Worm (Caenorhabditis elegans) whole organism, young adult: ENCODE data around the gene ufc-1.

Experiments used
- B0035.1 ChIP-seq: sonication (generic microtip); optimal IDR thresholded peaks from 2 replicates; lab custom pipeline; 2016; ENCODE audit warnings: missing genetic modification characterization, mild to moderate bottlenecking, missing compliant biosample characterization, missing genotype, missing genetic modification reagents
- K12H6.12 ChIP-seq: fragments of 200-800 bp; sonication (Bioruptor generic); optimal IDR thresholded peaks from 2 replicates; lab custom pipeline; 2018; ENCODE audit warnings: mild to moderate bottlenecking, missing genetic modification characterization, missing compliant biosample characterization
- attf-6 ChIP-seq: fragments of 200-800 bp; sonication (Bioruptor generic); IDR thresholded peaks from 2 replicates; pipeline ENCODE4 v1.3.6; 2022; ENCODE audit warnings: missing genetic modification reagents, missing genetic modification characterization, missing compliant biosample characterization
- dox-1 ChIP-seq: fragments of 200-800 bp; sonication (Bioruptor generic); IDR thresholded peaks from 2 replicates; pipeline ENCODE4 v1.3.6; 2022; ENCODE audit warnings: missing genetic modification reagents, missing genetic modification characterization, missing compliant biosample characterization
- efl-1 ChIP-seq: fragments of 150-350 bp; optimal IDR thresholded peaks from 2 replicates; lab custom pipeline; 2014; ENCODE audit warnings: missing biosample characterization, missing genetic modification reagents, missing genetic modification characterization
- hsf-1 ChIP-seq: fragments of 200-800 bp; sonication (Bioruptor generic); IDR thresholded peaks from 2 replicates; pipeline ENCODE4 v1.3.6; 2022; ENCODE audit warnings: missing genetic modification reagents, missing genetic modification characterization, missing compliant biosample characterization
- nfya-1 ChIP-seq: sonication (generic microtip); optimal IDR thresholded peaks from 2 replicates; lab custom pipeline; 2017; ENCODE audit warnings: antibody characterized with exemption, missing compliant biosample characterization, missing genetic modification characterization, borderline replicate concordance; ENCODE audit not compliant: insufficient read depth
- nhr-179 ChIP-seq: sonication (generic microtip); optimal IDR thresholded peaks from 2 replicates; lab custom pipeline; 2016; ENCODE audit warnings: mild to moderate bottlenecking, missing genetic modification characterization, missing compliant biosample characterization
- pha-4 ChIP-seq: fragments of 150-350 bp; sonication (generic microtip); optimal IDR thresholded peaks from 2 replicates; lab custom pipeline; 2014; ENCODE audit warnings: missing biosample characterization, missing genetic modification reagents, missing genetic modification characterization
- snpc-3.4 ChIP-seq: sonication (generic microtip); optimal IDR thresholded peaks from 2 replicates; lab custom pipeline; 2017; ENCODE audit warnings: missing genetic modification characterization, mild to moderate bottlenecking, missing compliant biosample characterization, antibody characterized with exemption, moderate library complexity, missing genotype, missing genetic modification reagents
- snpc-4 ChIP-seq, 5 experiments: fragments of 150-350 bp in 1 of 5; sonication (generic microtip) in 4 of 5; optimal IDR thresholded peaks; 2 replicates each; lab custom pipeline; 2014 to 2018; ENCODE audit warnings: missing genetic modification characterization in 5 of 5, missing biosample characterization in 3 of 5, antibody characterized with exemption in 2 of 5, mild to moderate bottlenecking in 2 of 5, missing compliant biosample characterization in 2 of 5, missing genotype in 2 of 5, moderate library complexity in 2 of 5, missing genetic modification reagents in 1 of 5

ce11 chrIII:9327910-9328309 lies 3.4 kb upstream of the ufc-1 start:
- TF ChIP-seq nfya-1 (no peak), snpc-3.4 (tag; lab: Kevin White, UChicago) (no peak), hsf-1 (GFP tag; lab: Robert Waterston, UW) (no peak), K12H6.12 (tag; lab: Kevin White, UChicago) (no peak), B0035.1 (tag; lab: Kevin White, UChicago) (no peak), efl-1 (GFP tag; lab: Kevin White, UChicago) (no peak), snpc-4 (GFP tag; optimal IDR thresholded peaks at IDR 0.05; lab: Kevin White, UChicago) (no peak), snpc-4 (tag; optimal IDR thresholded peaks at IDR 0.05; lab: Kevin White, UChicago) (no peak), nhr-179 (tag; lab: Kevin White, UChicago) (no peak), dox-1 (GFP tag; lab: Robert Waterston, UW) (no peak), pha-4 (tag; lab: Kevin White, UChicago) (no peak), attf-6 (GFP tag; lab: Robert Waterston, UW) (no peak)
